Fruit fly (Drosophila melanogaster) whole organism, wandering third instar larva: ENCODE data around the gene Mst27D.
A peak's percentile ranks its signal among the peaks of the same experiment; 100 is the strongest.

Source experiments
- Abd-B ChIP-seq: fragments of >200 bp; optimal IDR thresholded peaks from 2 replicates; lab custom pipeline; 2017; ENCODE audit warnings: missing biosample characterization, missing genetic modification characterization
- CrebA ChIP-seq: fragments of 200-800 bp; sonication (Bioruptor generic); optimal IDR thresholded peaks from 2 replicates; lab custom pipeline; 2016; ENCODE audit warnings: missing biosample characterization, mild to moderate bottlenecking, missing genetic modification characterization, borderline replicate concordance
- Dfd ChIP-seq: fragments of >200 bp; optimal IDR thresholded peaks from 2 replicates; lab custom pipeline; 2017; ENCODE audit warnings: missing biosample characterization, missing genetic modification characterization
- Dif ChIP-seq: fragments of 200-275, 200-300 bp; sonication (Bioruptor generic); optimal IDR thresholded peaks from 2 replicates; lab custom pipeline; 2018; ENCODE audit warnings: missing biosample characterization, missing genetic modification characterization; ENCODE audit not compliant: partially characterized antibody
- HLH106 ChIP-seq: fragments of 200-800 bp; optimal IDR thresholded peaks from 3 replicates; lab custom pipeline; 2019; ENCODE audit warnings: missing biosample characterization, mild to moderate bottlenecking, missing genetic modification characterization, moderate library complexity
- Hnf4 ChIP-seq: fragments of 200-800 bp; sonication (Bioruptor generic); optimal IDR thresholded peaks from 2 replicates; lab custom pipeline; 2016; ENCODE audit warnings: missing biosample characterization, mild to moderate bottlenecking, missing genetic modification characterization
- Hr78 ChIP-seq: fragments of >200 bp; optimal IDR thresholded peaks from 2 replicates; lab custom pipeline; 2017; ENCODE audit warnings: missing biosample characterization, missing genetic modification characterization
- Jra ChIP-seq: sonication (Bioruptor generic); optimal IDR thresholded peaks from 2 replicates; lab custom pipeline; 2016; ENCODE audit warnings: missing biosample characterization, missing genetic modification characterization
- Myc ChIP-seq: fragments of >200 bp; optimal IDR thresholded peaks from 2 replicates; lab custom pipeline; 2017
- N ChIP-seq: fragments of >200 bp; optimal IDR thresholded peaks from 2 replicates; lab custom pipeline; 2018; ENCODE audit warnings: missing biosample characterization, missing external identifiers, missing genetic modification characterization
- OdsH ChIP-seq: fragments of 200-800 bp; sonication (Bioruptor generic); optimal IDR thresholded peaks from 2 replicates; lab custom pipeline; 2016; ENCODE audit warnings: missing biosample characterization, mild to moderate bottlenecking, missing genetic modification characterization
- Rel ChIP-seq, 2 experiments: fragments of 200-800 bp; sonication (Bioruptor generic) in 1 of 2; optimal IDR thresholded peaks; 2 replicates in 1 of 2; 3 replicates in 1 of 2; lab custom pipeline; 2016 to 2019; ENCODE audit warnings: mild to moderate bottlenecking in 2 of 2, missing biosample characterization in 2 of 2, missing genetic modification characterization in 2 of 2, moderate library complexity in 1 of 2
- Sp1 ChIP-seq: fragments of 200-800 bp; sonication (Bioruptor generic); optimal IDR thresholded peaks from 3 replicates; lab custom pipeline; 2019; ENCODE audit warnings: missing biosample characterization, mild to moderate bottlenecking, missing genetic modification characterization, moderate library complexity
- br ChIP-seq: fragments of 200-800 bp; sonication (Bioruptor generic); optimal IDR thresholded peaks from 2 replicates; lab custom pipeline; 2016; ENCODE audit warnings: missing biosample characterization, missing genetic modification characterization
- brk ChIP-seq: fragments of 200-800 bp; sonication (Bioruptor generic); optimal IDR thresholded peaks from 2 replicates; lab custom pipeline; 2016; ENCODE audit warnings: missing biosample characterization, mild to moderate bottlenecking, missing genetic modification characterization
- dl ChIP-seq, 2 experiments: fragments of 175-275, 200-275 bp in 1 of 2; fragments of 200-275 bp in 1 of 2; sonication (Bioruptor generic); optimal IDR thresholded peaks; lab custom pipeline; 2018; ENCODE audit warnings: mild to moderate bottlenecking in 2 of 2, missing biosample characterization in 2 of 2, missing genetic modification characterization in 2 of 2, moderate library complexity in 2 of 2; ENCODE audit not compliant: partially characterized antibody in 2 of 2, insufficient read depth in 1 of 2
- dmrt93B ChIP-seq: fragments of 200-800 bp; sonication (Bioruptor generic); optimal IDR thresholded peaks from 2 replicates; lab custom pipeline; 2018; ENCODE audit warnings: missing biosample characterization, mild to moderate bottlenecking, missing genetic modification characterization
- dsf ChIP-seq: sonication (Bioruptor generic); optimal IDR thresholded peaks from 2 replicates; lab custom pipeline; 2016; ENCODE audit warnings: missing biosample characterization, missing genetic modification characterization, borderline replicate concordance
- ey ChIP-seq: fragments of 200-800 bp; sonication (Bioruptor generic); optimal IDR thresholded peaks from 2 replicates; lab custom pipeline; 2016; ENCODE audit warnings: missing biosample characterization, missing genetic modification characterization
- foxo ChIP-seq, 2 experiments: fragments of 200-800 bp; sonication (Bioruptor generic); optimal IDR thresholded peaks; 2 replicates in 1 of 2; 3 replicates in 1 of 2; lab custom pipeline; 2016 to 2017; ENCODE audit warnings: missing biosample characterization in 2 of 2, missing genetic modification characterization in 2 of 2
- fru ChIP-seq: fragments of 200-800 bp; sonication (Bioruptor generic); optimal IDR thresholded peaks from 3 replicates; lab custom pipeline; 2016; ENCODE audit warnings: missing biosample characterization, mild to moderate bottlenecking, missing genetic modification characterization
- h ChIP-seq: fragments of 200-800 bp; sonication (Bioruptor generic); optimal IDR thresholded peaks from 3 replicates; lab custom pipeline; 2016; ENCODE audit warnings: missing biosample characterization, mild to moderate bottlenecking, missing genetic modification characterization
- jim ChIP-seq: fragments of 175-275, 200-325 bp; sonication (Bioruptor generic); optimal IDR thresholded peaks from 2 replicates; lab custom pipeline; 2016; ENCODE audit warnings: missing biosample characterization, mild to moderate bottlenecking, missing genetic modification characterization
- lola ChIP-seq: fragments of >200 bp; optimal IDR thresholded peaks from 2 replicates; lab custom pipeline; 2017; ENCODE audit warnings: missing biosample characterization, missing genetic modification characterization
- pan ChIP-seq: fragments of >200 bp; optimal IDR thresholded peaks from 2 replicates; lab custom pipeline; 2017
- psq ChIP-seq: fragments of 200-800 bp; sonication (Bioruptor generic); optimal IDR thresholded peaks from 3 replicates; lab custom pipeline; 2017; ENCODE audit warnings: missing biosample characterization, mild to moderate bottlenecking, missing genetic modification characterization, moderate library complexity
- rgr ChIP-seq: fragments of 200-800 bp; sonication (Bioruptor generic); optimal IDR thresholded peaks from 3 replicates; lab custom pipeline; 2016; ENCODE audit warnings: missing biosample characterization, mild to moderate bottlenecking, missing genetic modification characterization
- sage ChIP-seq: fragments of 200-800 bp; sonication (Bioruptor generic); optimal IDR thresholded peaks from 2 replicates; lab custom pipeline; 2016; ENCODE audit warnings: missing biosample characterization, mild to moderate bottlenecking, missing genetic modification characterization
- sv ChIP-seq: fragments of 200-800 bp; sonication (Bioruptor generic); optimal IDR thresholded peaks from 3 replicates; lab custom pipeline; 2016; ENCODE audit warnings: missing biosample characterization, missing genetic modification characterization
- tai ChIP-seq: sonication (Bioruptor generic); optimal IDR thresholded peaks from 2 replicates; lab custom pipeline; 2016; ENCODE audit warnings: missing biosample characterization, missing genetic modification characterization
- woc ChIP-seq: sonication (Bioruptor generic); optimal IDR thresholded peaks from 2 replicates; lab custom pipeline; 2016; ENCODE audit warnings: missing biosample characterization, mild to moderate bottlenecking, missing genetic modification characterization

The Mst27D gene

DNA sequence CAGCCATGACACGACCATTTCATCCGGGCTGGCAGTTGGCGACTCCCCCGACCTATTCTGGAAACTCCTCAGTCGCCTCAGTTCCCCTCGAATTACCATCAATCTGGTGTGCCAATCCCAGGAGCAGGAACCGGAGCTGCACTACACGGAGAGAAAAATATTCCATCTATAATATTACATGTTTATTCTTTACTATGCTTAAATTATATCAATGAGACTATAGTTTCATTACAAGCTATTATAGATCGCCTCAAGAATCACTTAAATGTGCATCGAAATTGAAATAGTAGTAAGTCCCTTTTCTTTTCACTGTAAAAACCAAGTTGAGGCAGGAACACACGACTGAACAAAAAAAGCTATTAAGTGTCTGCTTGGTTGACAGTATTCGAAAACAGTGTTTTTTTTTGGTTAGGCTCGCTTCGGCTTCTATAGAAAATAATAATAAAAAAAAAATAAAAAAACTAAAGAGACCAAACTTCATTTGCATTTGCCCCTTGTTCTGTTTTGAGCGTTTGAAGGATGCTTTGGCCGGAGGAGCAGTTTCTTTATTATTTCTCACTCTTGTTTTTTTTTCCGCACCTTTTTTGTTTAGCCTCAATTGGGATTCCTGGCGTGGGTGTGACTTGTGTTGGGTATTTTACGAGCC is 15.5 kb upstream of the Mst27D start:
- peak; percentile 73 for TF ChIP-seq fru (GFP tag; lab: Kevin White, UChicago)
- TF ChIP-seq Myc (lab: Kevin White, UChicago): no peak
- TF ChIP-seq OdsH (GFP tag; lab: Kevin White, UChicago): peak; percentile 31
- TF ChIP-seq dmrt93B (GFP tag; lab: Kevin White, UChicago): no peak
- peak; percentile 61 for TF ChIP-seq rgr
- no peak for TF ChIP-seq brk (GFP tag; lab: Kevin White, UChicago)
- peak; percentile 41 for TF ChIP-seq Sp1 (GFP tag; lab: Kevin White, UChicago)
- TF ChIP-seq psq (GFP tag; lab: Kevin White, UChicago): peak; percentile 33
- peak; percentile 48 for TF ChIP-seq br (GFP tag; lab: Kevin White, UChicago)
- peak; percentile 6 for TF ChIP-seq woc (GFP tag; lab: Kevin White, UChicago)
- TF ChIP-seq N: no peak
- peak in 1 of 2 experiments; percentile 49 for TF ChIP-seq foxo (GFP tag; optimal IDR thresholded peaks at IDR 0.05; lab: Kevin White, UChicago)
- TF ChIP-seq h (GFP tag; lab: Kevin White, UChicago): peak; percentile 69
- TF ChIP-seq Hnf4 (GFP tag; lab: Kevin White, UChicago): peak; percentile 61
- TF ChIP-seq pan: no peak
- TF ChIP-seq tai (GFP tag; lab: Kevin White, UChicago): no peak
- TF ChIP-seq ey (GFP tag; lab: Kevin White, UChicago): peak; percentile 60
- peak; percentile 35 for TF ChIP-seq HLH106 (tag; lab: Kevin White, UChicago)
- TF ChIP-seq dl (GFP tag; optimal IDR thresholded peaks at IDR 0.05; lab: Kevin White, UChicago; ENCODE audit: insufficient read depth in 1 of 2, partially characterized antibody in 2 of 2): no peak
- TF ChIP-seq jim (GFP tag; lab: Kevin White, UChicago): no peak

DNA sequence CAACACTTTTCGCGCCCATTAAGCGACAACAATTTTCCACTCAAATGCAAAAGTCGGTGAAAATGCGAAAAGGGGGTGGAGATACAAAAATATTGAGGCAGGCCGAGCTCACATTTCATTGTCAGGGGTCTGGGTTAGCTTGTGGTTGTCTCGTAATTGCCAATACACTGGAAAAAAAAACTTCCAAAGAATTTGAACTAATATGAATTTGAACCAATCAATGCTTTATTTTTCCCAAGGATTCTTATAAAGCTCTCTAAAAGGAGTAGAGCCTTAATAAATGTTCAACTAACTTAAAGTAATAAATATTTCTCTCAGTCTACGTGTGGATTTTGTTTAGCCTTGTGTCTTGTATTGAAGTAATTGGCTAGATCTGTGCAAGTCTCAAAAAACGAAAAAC is 12.4 kb upstream of the Mst27D start:
- no peak for TF ChIP-seq h (GFP tag; lab: Kevin White, UChicago)
- TF ChIP-seq lola (GFP tag; lab: Kevin White, UChicago): no peak
- TF ChIP-seq sage: no peak
- no peak for TF ChIP-seq OdsH (GFP tag; lab: Kevin White, UChicago)
- TF ChIP-seq N: no peak
- TF ChIP-seq Jra (GFP tag; lab: Kevin White, UChicago): no peak
- no peak for TF ChIP-seq ey (GFP tag; lab: Kevin White, UChicago)
- no peak for TF ChIP-seq Abd-B
- no peak for TF ChIP-seq HLH106 (tag; lab: Kevin White, UChicago)
- no peak for TF ChIP-seq dmrt93B (GFP tag; lab: Kevin White, UChicago)
- TF ChIP-seq Hr78 (GFP tag; lab: Kevin White, UChicago): no peak
- no peak for TF ChIP-seq CrebA (GFP tag; lab: Kevin White, UChicago)

DNA sequence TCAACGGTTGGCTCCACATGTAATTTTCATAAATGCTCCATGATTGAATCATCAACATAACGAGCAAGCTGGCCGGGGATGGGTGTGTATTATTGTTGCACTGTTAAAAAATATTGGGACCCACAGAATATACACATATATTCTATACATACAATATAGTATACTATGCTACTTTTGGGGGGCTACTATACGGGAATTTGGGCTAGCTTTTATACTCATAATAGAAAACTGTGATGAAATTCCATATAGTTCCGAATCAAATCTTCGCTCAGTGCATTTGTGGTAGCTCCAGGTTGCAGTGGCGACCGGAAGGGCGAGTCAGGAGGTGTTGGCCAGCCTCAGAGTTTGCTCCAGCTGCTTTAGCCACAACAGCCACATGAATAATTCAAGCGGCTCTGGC is 11.2 kb upstream of the Mst27D start:
- TF ChIP-seq dsf: no peak
- TF ChIP-seq Dfd (GFP tag; lab: Kevin White, UChicago): no peak
- no peak for TF ChIP-seq lola (GFP tag; lab: Kevin White, UChicago)
- TF ChIP-seq Dif (GFP tag; lab: Kevin White, UChicago): no peak
- no peak for TF ChIP-seq dl (GFP tag; optimal IDR thresholded peaks at IDR 0.05; lab: Kevin White, UChicago; ENCODE audit: insufficient read depth in 1 of 2, partially characterized antibody in 2 of 2)
- peak; percentile 16 for TF ChIP-seq h (GFP tag; lab: Kevin White, UChicago)
- peak in 1 of 2 experiments; percentile 22 for TF ChIP-seq foxo (GFP tag; optimal IDR thresholded peaks at IDR 0.05; lab: Kevin White, UChicago)
- TF ChIP-seq woc (GFP tag; lab: Kevin White, UChicago): no peak
- TF ChIP-seq Myc (lab: Kevin White, UChicago): no peak
- TF ChIP-seq Jra (GFP tag; lab: Kevin White, UChicago): no peak
- no peak for TF ChIP-seq Rel (GFP tag; optimal IDR thresholded peaks at IDR 0.05; lab: Kevin White, UChicago)
- TF ChIP-seq Rel (tag; optimal IDR thresholded peaks at IDR 0.05; lab: Kevin White, UChicago): no peak
- TF ChIP-seq OdsH (GFP tag; lab: Kevin White, UChicago): no peak
- TF ChIP-seq brk (GFP tag; lab: Kevin White, UChicago): no peak
- peak; percentile 26 for TF ChIP-seq fru (GFP tag; lab: Kevin White, UChicago)
- peak; percentile 3 for TF ChIP-seq HLH106 (tag; lab: Kevin White, UChicago)
- TF ChIP-seq sage: no peak
- no peak for TF ChIP-seq jim (GFP tag; lab: Kevin White, UChicago)
- no peak for TF ChIP-seq sv
- TF ChIP-seq Hnf4 (GFP tag; lab: Kevin White, UChicago): no peak
- no peak for TF ChIP-seq Hr78 (GFP tag; lab: Kevin White, UChicago)
- no peak for TF ChIP-seq N
- TF ChIP-seq Abd-B: no peak
- no peak for TF ChIP-seq rgr
